Worm (Caenorhabditis elegans) whole organism, young adult: ENCODE measurements around the gene cest-24.

Experiments
- C17E4.6 ChIP-seq: fragments of 200-800 bp; sonication (Bioruptor generic); IDR thresholded peaks from 2 replicates; pipeline ENCODE4 v1.3.6; 2022; ENCODE audit warnings: missing genetic modification reagents, missing genetic modification characterization, missing compliant biosample characterization
- F10E7.11 ChIP-seq: sonication (generic microtip); optimal IDR thresholded peaks from 2 replicates; lab custom pipeline; 2017; ENCODE audit warnings: mild to moderate bottlenecking, missing genetic modification characterization, moderate library complexity, missing compliant biosample characterization
- F33H1.4 ChIP-seq: fragments of 200-800 bp; sonication (Bioruptor generic); IDR thresholded peaks from 2 replicates; pipeline ENCODE4 v1.3.6; 2022; ENCODE audit warnings: missing genetic modification reagents, missing genetic modification characterization, missing compliant biosample characterization
- F37B4.10 ChIP-seq: fragments of 200-800 bp; sonication (Bioruptor generic); IDR thresholded peaks from 2 replicates; pipeline ENCODE4 v1.3.6; 2022; ENCODE audit warnings: missing genetic modification characterization, missing compliant biosample characterization
- F39B2.1 ChIP-seq: fragments of 200-800 bp; sonication (Bioruptor generic); IDR thresholded peaks from 2 replicates; pipeline ENCODE4 v1.3.6; 2022; ENCODE audit warnings: missing genetic modification reagents, missing genetic modification characterization, missing compliant biosample characterization
- F52B5.7 ChIP-seq: sonication (generic microtip); optimal IDR thresholded peaks from 2 replicates; lab custom pipeline; 2016; ENCODE audit warnings: mild to moderate bottlenecking, missing genetic modification characterization, missing compliant biosample characterization
- F55B11.4 ChIP-seq: sonication (generic microtip); optimal IDR thresholded peaks from 2 replicates; lab custom pipeline; 2016; ENCODE audit warnings: missing compliant biosample characterization, missing genetic modification characterization, borderline replicate concordance; ENCODE audit not compliant: insufficient read depth
- F57A8.1 ChIP-seq: fragments of 200-800 bp; sonication (Bioruptor generic); optimal IDR thresholded peaks from 2 replicates; lab custom pipeline; 2018; ENCODE audit warnings: mild to moderate bottlenecking, missing genetic modification characterization, moderate library complexity, missing compliant biosample characterization
- K11D2.4 ChIP-seq: fragments of 200-800 bp; sonication (Bioruptor generic); IDR thresholded peaks from 2 replicates; pipeline ENCODE4 v1.3.6; 2022; ENCODE audit warnings: missing genetic modification reagents, missing genetic modification characterization, missing compliant biosample characterization
- K12H6.12 ChIP-seq: fragments of 200-800 bp; sonication (Bioruptor generic); optimal IDR thresholded peaks from 2 replicates; lab custom pipeline; 2018; ENCODE audit warnings: mild to moderate bottlenecking, missing genetic modification characterization, missing compliant biosample characterization
- T26A5.8 ChIP-seq: sonication (generic microtip); optimal IDR thresholded peaks from 2 replicates; lab custom pipeline; 2016; ENCODE audit warnings: missing genetic modification characterization, missing compliant biosample characterization
- Y67H2A.10 ChIP-seq: fragments of 200-800 bp; sonication (Bioruptor generic); conservative IDR thresholded peaks from 2 replicates; pipeline ENCODE4 v1.3.6; 2022; ENCODE audit warnings: missing genetic modification reagents, missing genetic modification characterization, missing compliant biosample characterization
- ZK185.1 ChIP-seq: sonication (generic microtip); optimal IDR thresholded peaks from 2 replicates; lab custom pipeline; 2016; ENCODE audit warnings: mild to moderate bottlenecking, missing genetic modification characterization, missing compliant biosample characterization; ENCODE audit not compliant: poor library complexity, severe bottlenecking
- aptf-2 ChIP-seq: fragments of 200-800 bp; sonication (Bioruptor generic); conservative IDR thresholded peaks from 2 replicates; pipeline ENCODE4 v1.3.6; 2022; ENCODE audit warnings: missing genetic modification reagents, missing genetic modification characterization, missing compliant biosample characterization
- aptf-3 ChIP-seq: fragments of 200-800 bp; sonication (Bioruptor generic); IDR thresholded peaks from 2 replicates; pipeline ENCODE4 v1.3.6; 2022; ENCODE audit warnings: missing genetic modification characterization, missing compliant biosample characterization
- ccch-3 ChIP-seq: fragments of 200-800 bp; sonication (Bioruptor generic); optimal IDR thresholded peaks from 2 replicates; lab custom pipeline; 2018; ENCODE audit warnings: mild to moderate bottlenecking, missing genetic modification characterization, missing compliant biosample characterization
- ceh-91 ChIP-seq: fragments of 200-800 bp; sonication (Bioruptor generic); IDR thresholded peaks from 2 replicates; pipeline ENCODE4 v1.3.6; 2022; ENCODE audit warnings: missing genetic modification reagents, missing genetic modification characterization, missing compliant biosample characterization
- chd-7 ChIP-seq: sonication (generic microtip); optimal IDR thresholded peaks from 2 replicates; lab custom pipeline; 2016; ENCODE audit warnings: mild to moderate bottlenecking, missing genetic modification characterization, moderate library complexity, missing compliant biosample characterization
- dpff-1 ChIP-seq: sonication (generic microtip); optimal IDR thresholded peaks from 2 replicates; lab custom pipeline; 2017; ENCODE audit warnings: mild to moderate bottlenecking, missing genetic modification characterization, missing compliant biosample characterization
- egl-44 ChIP-seq: fragments of 200-800 bp; sonication (Bioruptor generic); IDR thresholded peaks from 2 replicates; pipeline ENCODE4 v1.3.6; 2022; ENCODE audit warnings: missing genetic modification reagents, missing genetic modification characterization, missing compliant biosample characterization
- ekl-4 ChIP-seq: fragments of 200-800 bp; sonication (Bioruptor generic); IDR thresholded peaks from 2 replicates; pipeline ENCODE4 v1.3.6; 2022; ENCODE audit warnings: missing genetic modification reagents, missing genetic modification characterization, missing compliant biosample characterization
- fkh-3 ChIP-seq: sonication (generic microtip); optimal IDR thresholded peaks from 2 replicates; lab custom pipeline; 2016; ENCODE audit warnings: mild to moderate bottlenecking, missing genetic modification characterization, missing compliant biosample characterization
- him-1 ChIP-seq: sonication (generic microtip); optimal IDR thresholded peaks from 2 replicates; lab custom pipeline; 2016; ENCODE audit warnings: missing genotype, missing genetic modification reagents, missing genetic modification characterization, missing compliant biosample characterization
- hlh-26 ChIP-seq: fragments of 200-800 bp; sonication (Bioruptor generic); conservative IDR thresholded peaks from 2 replicates; pipeline ENCODE4 v1.3.6; 2022; ENCODE audit warnings: missing genetic modification reagents, missing genetic modification characterization, missing compliant biosample characterization
- hmg-20 ChIP-seq: fragments of 200-800 bp; sonication (Bioruptor generic); IDR thresholded peaks from 2 replicates; pipeline ENCODE4 v1.3.6; 2022; ENCODE audit warnings: missing genetic modification reagents, missing genetic modification characterization, missing compliant biosample characterization
- lag-1 ChIP-seq: fragments of 200-800 bp; sonication (Bioruptor generic); IDR thresholded peaks from 2 replicates; pipeline ENCODE4 v1.3.6; 2022; ENCODE audit warnings: missing genetic modification reagents, missing genetic modification characterization, missing compliant biosample characterization
- let-607 ChIP-seq, 2 experiments: fragments of 200-800 bp in 1 of 2; sonication (Bioruptor generic) in 1 of 2; sonication (generic microtip) in 1 of 2; optimal IDR thresholded peaks; 2 replicates each; lab custom pipeline; 2016 to 2018; ENCODE audit warnings: mild to moderate bottlenecking in 2 of 2, missing compliant biosample characterization in 2 of 2, missing genetic modification characterization in 2 of 2, moderate library complexity in 2 of 2, missing genotype in 1 of 2
- lir-1 ChIP-seq: fragments of 200-800 bp; sonication (Bioruptor generic); conservative IDR thresholded peaks from 2 replicates; pipeline ENCODE4 v1.3.6; 2022; ENCODE audit warnings: missing genetic modification reagents, missing genetic modification characterization, missing compliant biosample characterization
- lsl-1 ChIP-seq: fragments of 200-800 bp; sonication (Bioruptor generic); optimal IDR thresholded peaks from 2 replicates; lab custom pipeline; 2018; ENCODE audit warnings: mild to moderate bottlenecking, missing genetic modification characterization, moderate library complexity, missing compliant biosample characterization
- lsy-27 ChIP-seq: sonication (generic microtip); optimal IDR thresholded peaks from 2 replicates; lab custom pipeline; 2017; ENCODE audit warnings: missing genetic modification characterization, mild to moderate bottlenecking, missing compliant biosample characterization, antibody characterized with exemption, missing genotype, borderline replicate concordance; ENCODE audit not compliant: insufficient read depth
- madf-10 ChIP-seq: sonication (generic microtip); optimal IDR thresholded peaks from 2 replicates; lab custom pipeline; 2016; ENCODE audit warnings: mild to moderate bottlenecking, missing genetic modification characterization, missing compliant biosample characterization
- madf-8 ChIP-seq: fragments of 200-800 bp; sonication (Bioruptor generic); conservative IDR thresholded peaks from 2 replicates; pipeline ENCODE4 v1.3.6; 2022; ENCODE audit warnings: missing genetic modification reagents, missing genetic modification characterization, missing compliant biosample characterization
- mel-28 ChIP-seq: sonication (generic microtip); optimal IDR thresholded peaks from 2 replicates; lab custom pipeline; 2016; ENCODE audit warnings: borderline replicate concordance, mild to moderate bottlenecking, missing genetic modification characterization, missing compliant biosample characterization
- mxl-1 ChIP-seq: sonication (generic microtip); optimal IDR thresholded peaks from 2 replicates; lab custom pipeline; 2016; ENCODE audit warnings: missing genetic modification characterization, missing compliant biosample characterization
- pbrm-1 ChIP-seq: fragments of 200-800 bp; sonication (Bioruptor generic); IDR thresholded peaks from 2 replicates; pipeline ENCODE4 v1.3.6; 2022; ENCODE audit warnings: missing genetic modification reagents, missing genetic modification characterization, missing compliant biosample characterization
- rcor-1 ChIP-seq: fragments of 200-800 bp; sonication (Bioruptor generic); IDR thresholded peaks from 2 replicates; pipeline ENCODE4 v1.3.6; 2022; ENCODE audit warnings: missing genetic modification reagents, missing genetic modification characterization, missing compliant biosample characterization
- repo-1 ChIP-seq: sonication (generic microtip); optimal IDR thresholded peaks from 2 replicates; lab custom pipeline; 2017; ENCODE audit warnings: mild to moderate bottlenecking, missing genetic modification characterization, missing compliant biosample characterization
- rpc-1 ChIP-seq, 2 experiments: fragments of 150-350 bp in 1 of 2; sonication (generic microtip) in 1 of 2; optimal IDR thresholded peaks; 2 replicates each; lab custom pipeline; 2014 to 2018; ENCODE audit warnings: missing biosample characterization in 1 of 2, missing genetic modification characterization in 1 of 2, missing genetic modification reagents in 1 of 2, missing genotype in 1 of 2
- snpc-1.1 ChIP-seq: sonication (generic microtip); optimal IDR thresholded peaks from 2 replicates; lab custom pipeline; 2017; ENCODE audit warnings: missing genetic modification characterization, mild to moderate bottlenecking, missing compliant biosample characterization, antibody characterized with exemption, moderate library complexity, missing genotype, missing genetic modification reagents; ENCODE audit not compliant: insufficient read depth
- snpc-4 ChIP-seq, 5 experiments: fragments of 150-350 bp in 1 of 5; sonication (generic microtip) in 4 of 5; optimal IDR thresholded peaks; 2 replicates each; lab custom pipeline; 2014 to 2018; ENCODE audit warnings: missing genetic modification characterization in 5 of 5, missing biosample characterization in 3 of 5, antibody characterized with exemption in 2 of 5, mild to moderate bottlenecking in 2 of 5, missing compliant biosample characterization in 2 of 5, missing genotype in 2 of 5, moderate library complexity in 2 of 5, missing genetic modification reagents in 1 of 5
- somi-1 ChIP-seq: fragments of 200-800 bp; sonication (Bioruptor generic); optimal IDR thresholded peaks from 2 replicates; lab custom pipeline; 2018; ENCODE audit warnings: mild to moderate bottlenecking, missing genetic modification characterization, missing compliant biosample characterization
- sptf-2 ChIP-seq: fragments of 200-800 bp; sonication (Bioruptor generic); optimal IDR thresholded peaks from 2 replicates; lab custom pipeline; 2018; ENCODE audit warnings: mild to moderate bottlenecking, missing genetic modification characterization, missing compliant biosample characterization
- tbx-9 ChIP-seq: sonication (generic microtip); optimal IDR thresholded peaks from 2 replicates; lab custom pipeline; 2016; ENCODE audit warnings: borderline replicate concordance, missing genetic modification characterization, inconsistent platforms, missing compliant biosample characterization
- ztf-18 ChIP-seq: sonication (generic microtip); optimal IDR thresholded peaks from 2 replicates; lab custom pipeline; 2016; ENCODE audit warnings: missing genotype, mild to moderate bottlenecking, missing genetic modification characterization, missing compliant biosample characterization
- ztf-25 ChIP-seq: fragments of 200-800 bp; sonication (Bioruptor generic); IDR thresholded peaks from 2 replicates; pipeline ENCODE4 v1.3.6; 2022; ENCODE audit warnings: missing genetic modification reagents, missing genetic modification characterization, missing compliant biosample characterization
- ztf-28 ChIP-seq: fragments of 200-800 bp; sonication (Bioruptor generic); IDR thresholded peaks from 2 replicates; pipeline ENCODE4 v1.3.6; 2022; ENCODE audit warnings: missing genetic modification reagents, missing genetic modification characterization, missing compliant biosample characterization
- ztf-3 ChIP-seq: fragments of 200-800 bp; sonication (Bioruptor generic); optimal IDR thresholded peaks from 2 replicates; lab custom pipeline; 2018; ENCODE audit warnings: mild to moderate bottlenecking, missing genetic modification characterization, missing compliant biosample characterization

Gene cest-24

ce11 chrV:6326394-6326793 is 9.7 kb downstream of the cest-24 start (continued):
- TF ChIP-seq tbx-9 (tag; lab: Kevin White, UChicago), result no peak
- no peak for TF ChIP-seq snpc-1.1 (tag; lab: Kevin White, UChicago)
- peak; percentile 62; the same call in 1 of the 2 replicates for TF ChIP-seq ekl-4 (GFP tag; lab: Robert Waterston, UW)
- TF ChIP-seq hlh-26 (GFP tag; lab: Robert Waterston, UW), result no peak
- no peak for TF ChIP-seq K12H6.12 (tag; lab: Kevin White, UChicago)
- TF ChIP-seq madf-10 (tag; lab: Kevin White, UChicago), result no peak
- no peak for TF ChIP-seq egl-44
- no peak for TF ChIP-seq rcor-1 (GFP tag; lab: Robert Waterston, UW)
- TF ChIP-seq C17E4.6 (GFP tag; lab: Robert Waterston, UW), result no peak
- peak; percentile 28 for TF ChIP-seq chd-7
- peak; percentile 29 for TF ChIP-seq F10E7.11 (tag; lab: Kevin White, UChicago)
- no peak for TF ChIP-seq mel-28
- no peak for TF ChIP-seq lir-1 (GFP tag; lab: Robert Waterston, UW)
- no peak for TF ChIP-seq ccch-3 (GFP tag; lab: Kevin White, UChicago)
- TF ChIP-seq F52B5.7, result no peak
- no peak for TF ChIP-seq ztf-18 (tag; lab: Kevin White, UChicago)
- TF ChIP-seq ztf-3 (GFP tag; lab: Kevin White, UChicago), result peak; percentile 50
- TF ChIP-seq F33H1.4 (GFP tag; lab: Robert Waterston, UW), result no peak
- no peak for TF ChIP-seq him-1
- TF ChIP-seq dpff-1 (tag; lab: Kevin White, UChicago), result peak; percentile 16
- TF ChIP-seq let-607 (tag; optimal IDR thresholded peaks at IDR 0.05; lab: Kevin White, UChicago), result no peak
- TF ChIP-seq snpc-4 (GFP tag; optimal IDR thresholded peaks at IDR 0.05; lab: Kevin White, UChicago), result no peak
- TF ChIP-seq snpc-4 (tag; optimal IDR thresholded peaks at IDR 0.05; lab: Kevin White, UChicago), result no peak
- TF ChIP-seq T26A5.8 (tag; lab: Kevin White, UChicago), result no peak
- no peak for TF ChIP-seq mxl-1
- TF ChIP-seq K11D2.4 (GFP tag; lab: Robert Waterston, UW), result peak; percentile 9; the same call in 1 of the 2 replicates
- no peak for TF ChIP-seq ceh-91 (GFP tag; lab: Robert Waterston, UW)
- TF ChIP-seq F55B11.4 (tag; lab: Kevin White, UChicago), result no peak
- TF ChIP-seq lsl-1 (GFP tag; lab: Kevin White, UChicago), result no peak
- TF ChIP-seq somi-1, result peak; percentile 71
- no peak for TF ChIP-seq rpc-1 (optimal IDR thresholded peaks at IDR 0.05; lab: Kevin White, UChicago)
- no peak for TF ChIP-seq rpc-1 (tag; optimal IDR thresholded peaks at IDR 0.05; lab: Kevin White, UChicago)
- no peak for TF ChIP-seq madf-8 (GFP tag; lab: Robert Waterston, UW)
- TF ChIP-seq fkh-3 (tag; lab: Kevin White, UChicago), result no peak
- no peak for TF ChIP-seq lsy-27 (tag; lab: Kevin White, UChicago)
- TF ChIP-seq Y67H2A.10 (GFP tag; lab: Robert Waterston, UW), result no peak
- no peak for TF ChIP-seq aptf-2 (GFP tag; lab: Robert Waterston, UW)
- TF ChIP-seq F57A8.1, result no peak
- TF ChIP-seq repo-1 (tag; lab: Kevin White, UChicago), result peak; percentile 92
- no peak for TF ChIP-seq ZK185.1
- no peak for TF ChIP-seq aptf-3 (GFP tag; lab: Robert Waterston, UW)
- TF ChIP-seq pbrm-1 (GFP tag; lab: Robert Waterston, UW), result no peak
- no peak for TF ChIP-seq lag-1
- no peak for TF ChIP-seq sptf-2 (GFP tag; lab: Kevin White, UChicago)
- TF ChIP-seq ztf-28 (GFP tag; lab: Robert Waterston, UW), result no peak
- TF ChIP-seq F37B4.10 (GFP tag; lab: Robert Waterston, UW), result no peak
- no peak for TF ChIP-seq hmg-20
- TF ChIP-seq ztf-25, result no peak
- TF ChIP-seq F39B2.1 (GFP tag; lab: Robert Waterston, UW), result no peak
